Worm (Caenorhabditis elegans) whole organism, early embryonic: ENCODE data around the gene R151.2.

Source experiments
- aly-1 ChIP-seq: sonication (generic microtip); optimal IDR thresholded peaks from 2 replicates; lab custom pipeline; 2016; ENCODE audit warnings: missing genetic modification characterization, missing compliant biosample characterization
- ama-1 ChIP-seq: fragments of 150-350 bp; optimal IDR thresholded peaks from 2 replicates; lab custom pipeline; 2014
- ceh-13 ChIP-seq: fragments of 200-800 bp; sonication (Bioruptor generic); optimal IDR thresholded peaks from 2 replicates; lab custom pipeline; 2018; ENCODE audit warnings: mild to moderate bottlenecking, missing genetic modification characterization, missing compliant biosample characterization
- ets-7 ChIP-seq: sonication (generic microtip); optimal IDR thresholded peaks from 2 replicates; lab custom pipeline; 2016; ENCODE audit warnings: missing genotype, missing genetic modification characterization, missing compliant biosample characterization
- hmbx-1 ChIP-seq: sonication (generic microtip); optimal IDR thresholded peaks from 2 replicates; lab custom pipeline; 2016; ENCODE audit warnings: mild to moderate bottlenecking, missing genetic modification characterization, missing compliant biosample characterization
- hnd-1 ChIP-seq: sonication (generic microtip); optimal IDR thresholded peaks from 2 replicates; lab custom pipeline; 2016; ENCODE audit warnings: missing genetic modification characterization, missing compliant biosample characterization
- scrt-1 ChIP-seq: fragments of 200-800 bp; sonication (Bioruptor generic); IDR thresholded peaks from 2 replicates; pipeline ENCODE4 v1.3.6; 2022; ENCODE audit warnings: missing genetic modification characterization, missing compliant biosample characterization
- tbx-11 ChIP-seq: fragments of 200-800 bp; sonication (Bioruptor generic); IDR thresholded peaks from 2 replicates; pipeline ENCODE4 v1.3.6; 2022; ENCODE audit warnings: missing genetic modification characterization, missing compliant biosample characterization
- tbx-37 ChIP-seq: fragments of 200-800 bp; sonication (Bioruptor generic); conservative IDR thresholded peaks from 2 replicates; pipeline ENCODE4 v1.3.6; 2022; ENCODE audit warnings: missing genetic modification reagents, missing genetic modification characterization, missing compliant biosample characterization
- tra-4 ChIP-seq: sonication (generic microtip); optimal IDR thresholded peaks from 2 replicates; lab custom pipeline; 2017; ENCODE audit warnings: missing genetic modification characterization, missing compliant biosample characterization

DNA sequence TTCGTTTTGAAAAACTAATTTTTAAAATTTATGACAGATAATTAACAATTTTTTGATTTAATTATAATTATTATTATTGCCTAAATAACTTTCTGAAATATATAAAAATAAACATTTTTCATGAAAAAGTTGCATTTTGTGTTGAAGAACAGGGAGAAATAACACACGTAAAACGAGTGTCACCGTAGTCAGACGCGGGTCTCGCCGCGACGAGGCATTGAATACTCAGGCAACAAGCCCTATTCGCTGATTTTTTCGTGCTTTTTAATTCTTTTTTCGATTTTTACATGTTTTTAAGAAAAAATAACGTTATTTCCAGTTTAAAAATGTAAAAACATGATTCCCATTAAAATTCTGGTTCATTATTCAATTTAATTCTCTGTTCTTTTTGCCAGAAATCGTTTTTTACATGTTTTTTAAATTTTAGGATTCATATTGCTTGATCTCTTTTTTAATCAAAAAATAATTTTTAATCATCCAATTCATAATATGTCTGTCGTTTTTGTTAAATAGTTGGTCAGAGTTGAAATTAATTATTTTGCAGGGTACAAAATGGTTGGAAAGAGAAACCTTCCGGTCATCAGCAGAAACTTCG, 1.8 kb upstream of the R151.2 start, which contains the start of gene rpl-6:
- TF ChIP-seq tra-4 (tag; lab: Kevin White, UChicago) (no peak), hnd-1 (tag; lab: Kevin White, UChicago) (no peak), tbx-11 (GFP tag; lab: Robert Waterston, UW) (no peak), ets-7 (tag; lab: Kevin White, UChicago) (no peak), ama-1 (lab: Kevin White, UChicago) (no peak), tbx-37 (GFP tag; lab: Robert Waterston, UW) (no peak), aly-1 (no peak), scrt-1 (GFP tag; lab: Robert Waterston, UW) (no peak), ceh-13 (GFP tag; lab: Kevin White, UChicago) (no peak), hmbx-1 (tag; lab: Kevin White, UChicago) (no peak)
